Fruit fly (Drosophila melanogaster) whole organism, wandering third instar larva: ENCODE measurements around the gene CG33309.

Experiments
- CG9705 ChIP-seq: fragments of 200-800 bp; sonication (Bioruptor generic); optimal IDR thresholded peaks from 2 replicates; lab custom pipeline; 2018; ENCODE audit warnings: missing biosample characterization, mild to moderate bottlenecking, missing genetic modification characterization
- Dfd ChIP-seq: fragments of >200 bp; optimal IDR thresholded peaks from 2 replicates; lab custom pipeline; 2017; ENCODE audit warnings: missing biosample characterization, missing genetic modification characterization
- Dif ChIP-seq: fragments of 200-275, 200-300 bp; sonication (Bioruptor generic); optimal IDR thresholded peaks from 2 replicates; lab custom pipeline; 2018; ENCODE audit warnings: missing biosample characterization, missing genetic modification characterization; ENCODE audit not compliant: partially characterized antibody
- GATAd ChIP-seq: sonication (Bioruptor generic); optimal IDR thresholded peaks from 2 replicates; lab custom pipeline; 2016; ENCODE audit warnings: missing biosample characterization, missing genetic modification characterization
- HLH106 ChIP-seq: fragments of 200-800 bp; optimal IDR thresholded peaks from 3 replicates; lab custom pipeline; 2019; ENCODE audit warnings: missing biosample characterization, mild to moderate bottlenecking, missing genetic modification characterization, moderate library complexity
- Hr78 ChIP-seq: fragments of >200 bp; optimal IDR thresholded peaks from 2 replicates; lab custom pipeline; 2017; ENCODE audit warnings: missing biosample characterization, missing genetic modification characterization
- Hr83 ChIP-seq: fragments of 200-300 bp; sonication (Bioruptor generic); optimal IDR thresholded peaks from 2 replicates; lab custom pipeline; 2016; ENCODE audit warnings: missing biosample characterization, mild to moderate bottlenecking, missing genetic modification characterization, moderate library complexity; ENCODE audit not compliant: poor library complexity, severe bottlenecking
- Jra ChIP-seq: sonication (Bioruptor generic); optimal IDR thresholded peaks from 2 replicates; lab custom pipeline; 2016; ENCODE audit warnings: missing biosample characterization, missing genetic modification characterization
- Mio ChIP-seq: sonication (Bioruptor generic); optimal IDR thresholded peaks from 2 replicates; lab custom pipeline; 2016; ENCODE audit warnings: missing biosample characterization, missing genetic modification characterization
- Myc ChIP-seq: fragments of >200 bp; optimal IDR thresholded peaks from 2 replicates; lab custom pipeline; 2017
- N ChIP-seq: fragments of >200 bp; optimal IDR thresholded peaks from 2 replicates; lab custom pipeline; 2018; ENCODE audit warnings: missing biosample characterization, missing external identifiers, missing genetic modification characterization
- OdsH ChIP-seq: fragments of 200-800 bp; sonication (Bioruptor generic); optimal IDR thresholded peaks from 2 replicates; lab custom pipeline; 2016; ENCODE audit warnings: missing biosample characterization, mild to moderate bottlenecking, missing genetic modification characterization
- Rel ChIP-seq, 2 experiments: fragments of 200-800 bp; sonication (Bioruptor generic) in 1 of 2; optimal IDR thresholded peaks; 2 replicates in 1 of 2; 3 replicates in 1 of 2; lab custom pipeline; 2016 to 2019; ENCODE audit warnings: mild to moderate bottlenecking in 2 of 2, missing biosample characterization in 2 of 2, missing genetic modification characterization in 2 of 2, moderate library complexity in 1 of 2
- brk ChIP-seq: fragments of 200-800 bp; sonication (Bioruptor generic); optimal IDR thresholded peaks from 2 replicates; lab custom pipeline; 2016; ENCODE audit warnings: missing biosample characterization, mild to moderate bottlenecking, missing genetic modification characterization
- dl ChIP-seq, 2 experiments: fragments of 175-275, 200-275 bp in 1 of 2; fragments of 200-275 bp in 1 of 2; sonication (Bioruptor generic); optimal IDR thresholded peaks; lab custom pipeline; 2018; ENCODE audit warnings: mild to moderate bottlenecking in 2 of 2, missing biosample characterization in 2 of 2, missing genetic modification characterization in 2 of 2, moderate library complexity in 2 of 2; ENCODE audit not compliant: partially characterized antibody in 2 of 2, insufficient read depth in 1 of 2
- dmrt93B ChIP-seq: fragments of 200-800 bp; sonication (Bioruptor generic); optimal IDR thresholded peaks from 2 replicates; lab custom pipeline; 2018; ENCODE audit warnings: missing biosample characterization, mild to moderate bottlenecking, missing genetic modification characterization
- foxo ChIP-seq, 2 experiments: fragments of 200-800 bp; sonication (Bioruptor generic); optimal IDR thresholded peaks; 2 replicates in 1 of 2; 3 replicates in 1 of 2; lab custom pipeline; 2016 to 2017; ENCODE audit warnings: missing biosample characterization in 2 of 2, missing genetic modification characterization in 2 of 2
- fru ChIP-seq: fragments of 200-800 bp; sonication (Bioruptor generic); optimal IDR thresholded peaks from 3 replicates; lab custom pipeline; 2016; ENCODE audit warnings: missing biosample characterization, mild to moderate bottlenecking, missing genetic modification characterization
- h ChIP-seq: fragments of 200-800 bp; sonication (Bioruptor generic); optimal IDR thresholded peaks from 3 replicates; lab custom pipeline; 2016; ENCODE audit warnings: missing biosample characterization, mild to moderate bottlenecking, missing genetic modification characterization
- jim ChIP-seq: fragments of 175-275, 200-325 bp; sonication (Bioruptor generic); optimal IDR thresholded peaks from 2 replicates; lab custom pipeline; 2016; ENCODE audit warnings: missing biosample characterization, mild to moderate bottlenecking, missing genetic modification characterization
- lola ChIP-seq: fragments of >200 bp; optimal IDR thresholded peaks from 2 replicates; lab custom pipeline; 2017; ENCODE audit warnings: missing biosample characterization, missing genetic modification characterization
- psq ChIP-seq: fragments of 200-800 bp; sonication (Bioruptor generic); optimal IDR thresholded peaks from 3 replicates; lab custom pipeline; 2017; ENCODE audit warnings: missing biosample characterization, mild to moderate bottlenecking, missing genetic modification characterization, moderate library complexity
- rgr ChIP-seq: fragments of 200-800 bp; sonication (Bioruptor generic); optimal IDR thresholded peaks from 3 replicates; lab custom pipeline; 2016; ENCODE audit warnings: missing biosample characterization, mild to moderate bottlenecking, missing genetic modification characterization
- sage ChIP-seq: fragments of 200-800 bp; sonication (Bioruptor generic); optimal IDR thresholded peaks from 2 replicates; lab custom pipeline; 2016; ENCODE audit warnings: missing biosample characterization, mild to moderate bottlenecking, missing genetic modification characterization
- sv ChIP-seq: fragments of 200-800 bp; sonication (Bioruptor generic); optimal IDR thresholded peaks from 3 replicates; lab custom pipeline; 2016; ENCODE audit warnings: missing biosample characterization, missing genetic modification characterization
- tai ChIP-seq: sonication (Bioruptor generic); optimal IDR thresholded peaks from 2 replicates; lab custom pipeline; 2016; ENCODE audit warnings: missing biosample characterization, missing genetic modification characterization
- usp ChIP-seq: fragments of >200 bp; optimal IDR thresholded peaks from 2 replicates; lab custom pipeline; 2017; ENCODE audit warnings: missing biosample characterization, missing genetic modification characterization
- woc ChIP-seq: sonication (Bioruptor generic); optimal IDR thresholded peaks from 2 replicates; lab custom pipeline; 2016; ENCODE audit warnings: missing biosample characterization, mild to moderate bottlenecking, missing genetic modification characterization

Gene CG33309

DNA sequence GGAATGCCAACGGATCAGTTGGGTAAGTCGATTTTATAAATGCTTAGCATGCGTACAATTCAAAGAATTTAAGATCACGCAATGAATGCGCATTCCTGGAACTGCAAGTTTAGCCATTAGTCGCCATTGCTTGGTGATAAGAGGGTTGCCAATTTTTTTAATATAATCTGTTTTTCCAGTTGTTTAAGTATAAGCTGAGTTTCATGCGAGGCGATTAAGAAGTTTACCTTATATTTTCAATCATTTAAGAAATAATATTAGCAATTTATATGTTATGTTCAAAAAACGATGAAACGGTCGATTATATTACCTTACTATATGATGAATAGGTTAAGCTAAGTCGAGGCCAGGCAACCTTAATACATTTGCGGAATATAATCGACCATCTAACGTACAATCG is 14.0 kb upstream of the CG33309 start, which contains the start of gene CG18420:
Gene CG18420, minus strand, starts transcription at position 101 of the 400 bp plus-strand sequence.
- TF ChIP-seq lola (no peak), h (GFP tag; lab: Kevin White, UChicago) (no peak)

DNA sequence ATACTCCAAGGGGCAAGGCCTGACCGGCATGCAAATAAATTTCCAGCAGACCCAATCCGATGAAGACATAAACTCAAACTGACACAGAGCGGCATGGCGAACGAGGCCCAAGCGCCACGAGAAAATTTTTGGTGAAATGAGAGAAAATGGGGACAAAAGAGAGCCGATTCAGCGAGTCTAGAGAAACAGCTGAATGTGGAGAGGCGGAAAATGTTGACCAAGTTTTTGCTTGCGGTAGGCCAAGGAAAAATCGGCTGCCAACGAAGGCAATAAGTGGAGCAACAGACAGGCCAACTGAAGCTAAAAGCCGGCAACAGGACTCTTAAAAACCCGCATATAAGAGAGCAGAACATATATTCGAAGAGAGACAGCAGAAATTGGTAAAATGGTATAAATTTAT is 13.0 kb upstream of the CG33309 start:
- TF ChIP-seq tai (GFP tag; lab: Kevin White, UChicago) (no peak), woc (GFP tag; lab: Kevin White, UChicago) (no peak), lola (no peak), rgr (GFP tag; lab: Kevin White, UChicago) (no peak), Jra (GFP tag; lab: Kevin White, UChicago) (no peak), Myc (lab: Kevin White, UChicago) (no peak), sv (GFP tag; lab: Kevin White, UChicago) (no peak), Hr83 (GFP tag; lab: Kevin White, UChicago) (no peak), HLH106 (tag; lab: Kevin White, UChicago) (no peak)
- TF ChIP-seq, all 38 proteins: peak for 0

DNA sequence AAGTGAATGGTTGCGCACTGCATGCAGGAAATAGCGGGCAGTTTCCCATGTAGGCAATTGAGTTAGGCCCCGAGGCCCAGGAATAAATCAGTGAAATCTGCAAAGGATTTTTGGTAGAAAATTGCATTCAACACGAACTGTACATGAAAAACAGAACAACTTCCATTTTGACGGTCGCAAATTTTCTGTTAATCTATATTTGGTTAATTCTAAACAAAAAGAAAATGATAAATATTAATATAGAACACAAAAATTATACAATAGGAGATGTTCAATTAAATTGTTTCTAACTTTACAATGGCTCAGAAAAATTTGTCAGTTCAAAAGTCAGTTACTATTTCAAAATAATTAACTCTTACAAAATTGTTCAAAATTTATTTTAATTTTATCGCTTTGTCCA is 8.5 kb upstream of the CG33309 start, which contains the start of gene CG33308:
Gene CG33308, plus strand, starts transcription at position 301 of the 400 bp plus-strand sequence.
- TF ChIP-seq dmrt93B (GFP tag; lab: Kevin White, UChicago) = no peak
- TF ChIP-seq jim (GFP tag; lab: Kevin White, UChicago) = no peak
- no peak for TF ChIP-seq woc (GFP tag; lab: Kevin White, UChicago)
- TF ChIP-seq Myc (lab: Kevin White, UChicago) = no peak
- TF ChIP-seq GATAd (GFP tag; lab: Kevin White, UChicago) = no peak
- TF ChIP-seq brk = no peak
- TF ChIP-seq Mio (GFP tag; lab: Kevin White, UChicago) = no peak
- TF ChIP-seq sv (GFP tag; lab: Kevin White, UChicago) = no peak
- no peak for TF ChIP-seq foxo (GFP tag; optimal IDR thresholded peaks at IDR 0.05; lab: Kevin White, UChicago)
- no peak for TF ChIP-seq Rel (GFP tag; optimal IDR thresholded peaks at IDR 0.05; lab: Kevin White, UChicago)
- no peak for TF ChIP-seq Rel (tag; optimal IDR thresholded peaks at IDR 0.05; lab: Kevin White, UChicago)
- TF ChIP-seq sage (GFP tag; lab: Kevin White, UChicago) = no peak
- TF ChIP-seq Jra (GFP tag; lab: Kevin White, UChicago) = no peak
- no peak for TF ChIP-seq Dfd (GFP tag; lab: Kevin White, UChicago)
- no peak for TF ChIP-seq HLH106 (tag; lab: Kevin White, UChicago)
- no peak for TF ChIP-seq dl (GFP tag; optimal IDR thresholded peaks at IDR 0.05; lab: Kevin White, UChicago; ENCODE audit: insufficient read depth in 1 of 2, partially characterized antibody in 2 of 2)
- no peak for TF ChIP-seq CG9705

DNA sequence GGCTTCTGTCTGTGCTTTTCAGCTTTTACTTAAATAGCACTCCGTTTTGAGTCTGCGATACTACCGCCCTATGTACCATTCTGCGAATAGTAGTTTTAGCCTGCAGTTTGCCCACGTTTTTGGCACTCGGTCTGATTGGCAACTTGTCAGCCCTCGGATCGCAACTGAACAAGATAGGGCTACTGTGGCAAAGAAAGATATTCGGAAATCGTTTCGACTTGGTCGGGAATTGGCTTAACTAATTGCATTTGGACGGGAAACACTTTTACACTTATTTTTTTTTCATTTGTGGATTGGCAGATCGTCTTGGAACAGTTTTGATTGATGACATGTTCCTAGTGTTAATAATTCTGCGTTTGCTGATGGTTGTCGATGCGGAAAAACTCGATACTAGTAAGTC is 31.5 kb downstream of the CG33309 start, which contains the start of gene CG42682:
Gene CG42682, plus strand, starts transcription at position 301 of the 400 bp plus-strand sequence.
- TF ChIP-seq Mio (GFP tag; lab: Kevin White, UChicago) (no peak), woc (GFP tag; lab: Kevin White, UChicago) (no peak), Hr83 (GFP tag; lab: Kevin White, UChicago) (no peak), usp (GFP tag; lab: Kevin White, UChicago) (no peak), Jra (GFP tag; lab: Kevin White, UChicago) (no peak), N (GFP tag; lab: Kevin White, UChicago) (no peak), OdsH (GFP tag; lab: Kevin White, UChicago) (no peak), dl (GFP tag; optimal IDR thresholded peaks at IDR 0.05; lab: Kevin White, UChicago; ENCODE audit: insufficient read depth in 1 of 2, partially characterized antibody in 2 of 2) (no peak), dmrt93B (GFP tag; lab: Kevin White, UChicago) (no peak), psq (GFP tag; lab: Kevin White, UChicago) (no peak), Dif (no peak), foxo (GFP tag; optimal IDR thresholded peaks at IDR 0.05; lab: Kevin White, UChicago) (no peak)

DNA sequence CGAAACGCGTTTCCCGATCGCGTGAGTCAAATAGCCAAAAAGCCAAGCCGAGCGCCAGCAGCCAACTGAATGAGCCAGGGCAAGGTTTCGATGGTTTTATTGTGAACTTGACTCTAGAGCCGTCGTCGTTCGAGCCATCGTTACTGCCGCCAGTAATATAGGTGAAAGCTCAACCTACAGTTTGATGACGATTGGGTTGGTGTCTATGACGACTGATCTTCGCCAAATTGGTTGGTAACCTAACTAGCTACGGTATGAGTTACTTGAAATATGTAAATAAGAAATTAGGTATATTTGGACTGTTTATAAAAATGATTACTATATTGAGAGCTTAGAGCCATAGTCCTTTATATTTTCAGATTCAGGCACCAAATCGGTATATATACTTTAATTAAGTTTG is 41.1 kb downstream of the CG33309 start, which contains the start of gene CG15279:
Gene CG15279, minus strand, starts transcription at position 72 of the 400 bp plus-strand sequence.
- TF ChIP-seq fru (GFP tag; lab: Kevin White, UChicago) (peak; percentile 42), Hr78 (GFP tag; lab: Kevin White, UChicago) (no peak)
